Worm (Caenorhabditis elegans) whole organism, mixed stage, embryonic: ENCODE data around the gene T16G1.18.

ENCODE experiments used
- ces-1 ChIP-seq: fragments of 150-350 bp; optimal IDR thresholded peaks from 2 replicates; lab custom pipeline; 2014; ENCODE audit warnings: missing biosample characterization, missing genetic modification reagents, missing genetic modification characterization
- drap-1 ChIP-seq: fragments of 200-800 bp; sonication (Bioruptor generic); optimal IDR thresholded peaks from 3 replicates; lab custom pipeline; 2018; ENCODE audit warnings: mild to moderate bottlenecking, missing genetic modification characterization, missing compliant biosample characterization
- nhr-12 ChIP-seq: fragments of 150-350 bp; optimal IDR thresholded peaks from 2 replicates; lab custom pipeline; 2014; ENCODE audit warnings: missing biosample characterization, missing genetic modification characterization
- nhr-237 ChIP-seq: fragments of 150-350 bp; optimal IDR thresholded peaks from 2 replicates; lab custom pipeline; 2014; ENCODE audit warnings: missing biosample characterization, missing genetic modification characterization
- snpc-4 ChIP-seq: fragments of 150-350 bp; optimal IDR thresholded peaks from 2 replicates; lab custom pipeline; 2014; ENCODE audit warnings: missing biosample characterization, missing genetic modification characterization
- unc-120 ChIP-seq: sonication (generic microtip); optimal IDR thresholded peaks from 2 replicates; lab custom pipeline; 2017; ENCODE audit warnings: missing genetic modification characterization, missing compliant biosample characterization; ENCODE audit not compliant: poor library complexity, severe bottlenecking
- unc-62 ChIP-seq: fragments of 150-350 bp; optimal IDR thresholded peaks from 2 replicates; lab custom pipeline; 2014; ENCODE audit warnings: missing biosample characterization, missing genetic modification reagents, missing genetic modification characterization

DNA sequence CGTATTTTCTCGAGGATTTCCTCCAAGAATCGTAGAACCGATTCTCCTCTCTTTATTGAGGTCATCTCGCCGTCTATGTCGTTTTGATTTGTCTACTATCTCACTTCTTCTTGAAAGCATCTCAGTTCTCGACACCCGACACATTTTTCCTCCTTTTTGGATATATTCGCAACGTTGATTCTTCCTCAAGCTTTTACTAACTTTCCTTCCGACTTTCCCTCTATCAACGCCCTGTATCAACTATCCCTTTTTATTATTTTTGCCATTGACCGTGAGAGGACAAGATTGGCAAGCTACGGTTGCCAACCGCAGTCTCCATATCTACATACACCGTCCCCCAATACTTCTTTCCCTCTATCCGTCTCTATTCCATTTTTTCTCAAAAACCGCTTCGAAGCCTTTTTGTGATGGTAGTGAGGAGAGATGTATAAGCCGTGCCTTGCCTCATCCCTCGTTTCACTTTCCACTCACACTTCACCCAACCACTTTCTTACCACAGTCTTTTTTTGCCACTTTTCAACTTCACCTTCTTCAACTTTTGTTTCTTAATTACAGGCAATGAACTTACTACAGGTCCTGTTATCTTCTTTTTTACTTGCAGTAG, 22.1 kb upstream of the T16G1.18 start, which contains the start of gene T16G1.2:
- TF ChIP-seq unc-62 (GFP tag; lab: Kevin White, UChicago) (no peak), unc-120 (no peak), nhr-237 (tag; lab: Kevin White, UChicago) (no peak), snpc-4 (no peak), drap-1 (GFP tag; lab: Kevin White, UChicago) (no peak), nhr-12 (tag; lab: Kevin White, UChicago) (no peak), ces-1 (GFP tag; lab: Kevin White, UChicago) (no peak)
